Worm (Caenorhabditis elegans) whole organism, young adult: Measurements from ENCODE around the gene tag-124.

Experiments
- F57C9.4 ChIP-seq: sonication (generic microtip); optimal IDR thresholded peaks from 2 replicates; lab custom pipeline; 2017; ENCODE audit warnings: mild to moderate bottlenecking, missing genetic modification characterization, missing compliant biosample characterization
- ama-1 ChIP-seq, 3 experiments: fragments of 150-350 bp in 1 of 3; sonication (generic microtip) in 2 of 3; optimal IDR thresholded peaks; 2 replicates each; lab custom pipeline; 2014 to 2018; ENCODE audit warnings: missing biosample characterization in 2 of 3, missing genetic modification characterization in 2 of 3, missing genetic modification reagents in 2 of 3
- nfya-1 ChIP-seq: sonication (generic microtip); optimal IDR thresholded peaks from 2 replicates; lab custom pipeline; 2017; ENCODE audit warnings: antibody characterized with exemption, missing compliant biosample characterization, missing genetic modification characterization, borderline replicate concordance; ENCODE audit not compliant: insufficient read depth
- unc-130 ChIP-seq: sonication (generic microtip); optimal IDR thresholded peaks from 2 replicates; lab custom pipeline; 2016; ENCODE audit warnings: missing genetic modification reagents, missing genetic modification characterization, missing compliant biosample characterization
- unc-62 ChIP-seq: fragments of 150-350 bp; optimal IDR thresholded peaks from 2 replicates; lab custom pipeline; 2014; ENCODE audit warnings: missing biosample characterization, missing genetic modification reagents, missing genetic modification characterization

DNA sequence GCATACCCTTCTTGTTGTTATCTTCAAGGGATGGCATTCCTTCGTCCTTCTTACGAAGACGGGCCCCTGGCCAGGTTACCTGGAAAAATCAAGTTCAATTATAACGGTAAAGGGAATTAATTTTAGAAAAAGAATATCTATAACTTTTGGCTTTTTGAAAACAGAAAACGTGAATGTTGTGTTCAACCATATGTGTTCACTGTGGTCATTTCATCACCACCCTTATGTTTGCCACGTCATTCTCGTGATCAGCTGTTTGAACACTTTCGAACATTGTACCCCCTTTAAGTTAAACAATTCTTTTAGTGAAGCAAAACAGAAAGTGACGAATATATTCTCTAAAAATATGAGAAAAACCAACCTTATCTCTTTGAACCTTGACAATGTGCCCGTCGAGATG, 27.7 kb downstream of the tag-124 start:
- TF ChIP-seq unc-62 (no peak), nfya-1 (tag; lab: Kevin White, UChicago) (no peak), F57C9.4 (tag; lab: Kevin White, UChicago) (no peak), ama-1 (optimal IDR thresholded peaks at IDR 0.05; lab: Kevin White, UChicago) (no peak), ama-1 (GFP tag; optimal IDR thresholded peaks at IDR 0.05; lab: Kevin White, UChicago) (no peak), unc-130 (no peak)
